Worm (Caenorhabditis elegans) whole organism, mixed stage, embryonic: ENCODE data around the gene T26G10.5.
A peak's percentile ranks its signal among the peaks of the same experiment; 100 is the strongest.

Source experiments
- M03D4.4 ChIP-seq: sonication (generic microtip); optimal IDR thresholded peaks from 2 replicates; lab custom pipeline; 2017; ENCODE audit warnings: mild to moderate bottlenecking, missing genetic modification characterization, missing compliant biosample characterization
- bed-3 ChIP-seq: fragments of 200-800 bp; sonication (Bioruptor generic); optimal IDR thresholded peaks from 3 replicates; lab custom pipeline; 2018; ENCODE audit warnings: mild to moderate bottlenecking, missing genetic modification characterization, moderate library complexity, missing compliant biosample characterization
- blmp-1 ChIP-seq: fragments of 150-350 bp; optimal IDR thresholded peaks from 2 replicates; lab custom pipeline; 2014; ENCODE audit warnings: missing biosample characterization, missing genetic modification characterization
- ceh-39 ChIP-seq: fragments of 150-350 bp; optimal IDR thresholded peaks from 2 replicates; lab custom pipeline; 2014; ENCODE audit warnings: missing biosample characterization, missing genetic modification characterization
- ceh-43 ChIP-seq: fragments of 200-800 bp; sonication (Bioruptor generic); optimal IDR thresholded peaks from 2 replicates; lab custom pipeline; 2018; ENCODE audit warnings: mild to moderate bottlenecking, missing genetic modification characterization, moderate library complexity, missing compliant biosample characterization
- ceh-83 ChIP-seq: fragments of 200-800 bp; sonication (Bioruptor generic); optimal IDR thresholded peaks from 2 replicates; lab custom pipeline; 2018; ENCODE audit warnings: mild to moderate bottlenecking, missing genetic modification characterization, missing compliant biosample characterization
- ces-1 ChIP-seq: fragments of 150-350 bp; optimal IDR thresholded peaks from 2 replicates; lab custom pipeline; 2014; ENCODE audit warnings: missing biosample characterization, missing genetic modification reagents, missing genetic modification characterization
- cnd-1 ChIP-seq: fragments of 200-800 bp; sonication (Bioruptor generic); optimal IDR thresholded peaks from 2 replicates; lab custom pipeline; 2018; ENCODE audit warnings: mild to moderate bottlenecking, missing genetic modification characterization, missing compliant biosample characterization
- drap-1 ChIP-seq: fragments of 200-800 bp; sonication (Bioruptor generic); optimal IDR thresholded peaks from 3 replicates; lab custom pipeline; 2018; ENCODE audit warnings: mild to moderate bottlenecking, missing genetic modification characterization, missing compliant biosample characterization
- elt-1 ChIP-seq: sonication (generic microtip); optimal IDR thresholded peaks from 2 replicates; lab custom pipeline; 2017; ENCODE audit warnings: missing genetic modification characterization, mild to moderate bottlenecking, missing compliant biosample characterization, antibody characterized with exemption, moderate library complexity, borderline replicate concordance; ENCODE audit not compliant: insufficient read depth
- elt-3 ChIP-seq: fragments of 150-350 bp; optimal IDR thresholded peaks from 2 replicates; lab custom pipeline; 2014; ENCODE audit warnings: missing biosample characterization, missing genetic modification characterization
- flh-1 ChIP-seq: fragments of 200-800 bp; sonication (Bioruptor generic); optimal IDR thresholded peaks from 2 replicates; lab custom pipeline; 2018; ENCODE audit warnings: mild to moderate bottlenecking, missing genetic modification characterization, moderate library complexity, missing compliant biosample characterization
- ham-2 ChIP-seq: fragments of 200-800 bp; sonication (Bioruptor generic); optimal IDR thresholded peaks from 2 replicates; lab custom pipeline; 2018; ENCODE audit warnings: mild to moderate bottlenecking, missing genetic modification characterization, missing compliant biosample characterization
- hlh-1 ChIP-seq: fragments of 150-350 bp; optimal IDR thresholded peaks from 2 replicates; lab custom pipeline; 2014; ENCODE audit warnings: missing biosample characterization, missing genetic modification reagents, missing genetic modification characterization
- lin-13 ChIP-seq: fragments of 150-350 bp; optimal IDR thresholded peaks from 2 replicates; lab custom pipeline; 2014; ENCODE audit warnings: missing biosample characterization, missing genetic modification characterization
- lin-32 ChIP-seq: fragments of 200-800 bp; sonication (Bioruptor generic); optimal IDR thresholded peaks from 2 replicates; lab custom pipeline; 2018; ENCODE audit warnings: mild to moderate bottlenecking, missing genetic modification characterization, missing compliant biosample characterization
- lsy-2 ChIP-seq: fragments of 150-350 bp; optimal IDR thresholded peaks from 2 replicates; lab custom pipeline; 2014; ENCODE audit warnings: missing biosample characterization, missing genetic modification characterization
- mab-5 ChIP-seq: fragments of 150-350 bp; optimal IDR thresholded peaks from 2 replicates; lab custom pipeline; 2014; ENCODE audit warnings: missing biosample characterization, missing genetic modification characterization
- mep-1 ChIP-seq: fragments of 150-350 bp; optimal IDR thresholded peaks from 2 replicates; lab custom pipeline; 2017; ENCODE audit warnings: missing biosample characterization, missing genetic modification reagents, missing genetic modification characterization, inconsistent platforms
- mls-2 ChIP-seq: sonication (generic microtip); optimal IDR thresholded peaks from 2 replicates; lab custom pipeline; 2016; ENCODE audit warnings: mild to moderate bottlenecking, missing genetic modification characterization, moderate library complexity, missing compliant biosample characterization
- nhr-12 ChIP-seq: fragments of 150-350 bp; optimal IDR thresholded peaks from 2 replicates; lab custom pipeline; 2014; ENCODE audit warnings: missing biosample characterization, missing genetic modification characterization
- nhr-2 ChIP-seq: fragments of 150-350 bp; optimal IDR thresholded peaks from 2 replicates; lab custom pipeline; 2014; ENCODE audit warnings: missing biosample characterization, missing genetic modification characterization
- nhr-237 ChIP-seq: fragments of 150-350 bp; optimal IDR thresholded peaks from 2 replicates; lab custom pipeline; 2014; ENCODE audit warnings: missing biosample characterization, missing genetic modification characterization
- nhr-28 ChIP-seq: fragments of 150-350 bp; optimal IDR thresholded peaks from 2 replicates; lab custom pipeline; 2014; ENCODE audit warnings: missing biosample characterization, missing genetic modification characterization
- nhr-76 ChIP-seq: sonication (generic microtip); optimal IDR thresholded peaks from 2 replicates; lab custom pipeline; 2017; ENCODE audit warnings: missing biosample characterization, missing genetic modification characterization
- pha-4 ChIP-seq: fragments of 150-350 bp; optimal IDR thresholded peaks from 2 replicates; lab custom pipeline; 2018; ENCODE audit warnings: missing biosample characterization, missing genetic modification reagents, missing genetic modification characterization
- sem-2 ChIP-seq: fragments of 200-800 bp; sonication (Bioruptor generic); optimal IDR thresholded peaks from 2 replicates; lab custom pipeline; 2018; ENCODE audit warnings: mild to moderate bottlenecking, missing genetic modification characterization, missing compliant biosample characterization
- snpc-4 ChIP-seq: fragments of 150-350 bp; optimal IDR thresholded peaks from 2 replicates; lab custom pipeline; 2014; ENCODE audit warnings: missing biosample characterization, missing genetic modification characterization
- sptf-1 ChIP-seq: sonication (generic microtip); optimal IDR thresholded peaks from 2 replicates; lab custom pipeline; 2017; ENCODE audit warnings: mild to moderate bottlenecking, missing genetic modification characterization, moderate library complexity, missing compliant biosample characterization
- tbx-8 ChIP-seq: fragments of 200-800 bp; sonication (Bioruptor generic); optimal IDR thresholded peaks from 2 replicates; lab custom pipeline; 2018; ENCODE audit warnings: mild to moderate bottlenecking, missing genetic modification characterization, moderate library complexity, missing compliant biosample characterization
- unc-120 ChIP-seq: sonication (generic microtip); optimal IDR thresholded peaks from 2 replicates; lab custom pipeline; 2017; ENCODE audit warnings: missing genetic modification characterization, missing compliant biosample characterization; ENCODE audit not compliant: poor library complexity, severe bottlenecking
- unc-39 ChIP-seq: fragments of 150-350 bp; optimal IDR thresholded peaks from 2 replicates; lab custom pipeline; 2014; ENCODE audit warnings: missing biosample characterization, missing genetic modification characterization
- unc-62 ChIP-seq: fragments of 150-350 bp; optimal IDR thresholded peaks from 2 replicates; lab custom pipeline; 2014; ENCODE audit warnings: missing biosample characterization, missing genetic modification reagents, missing genetic modification characterization
- zip-8 ChIP-seq: fragments of 150-350 bp; optimal IDR thresholded peaks from 2 replicates; lab custom pipeline; 2014; ENCODE audit warnings: missing biosample characterization, missing genetic modification characterization
- ztf-11 ChIP-seq: fragments of 150-350 bp; optimal IDR thresholded peaks from 2 replicates; lab custom pipeline; 2014; ENCODE audit warnings: missing biosample characterization, missing genetic modification characterization

T26G10.5 gene

DNA sequence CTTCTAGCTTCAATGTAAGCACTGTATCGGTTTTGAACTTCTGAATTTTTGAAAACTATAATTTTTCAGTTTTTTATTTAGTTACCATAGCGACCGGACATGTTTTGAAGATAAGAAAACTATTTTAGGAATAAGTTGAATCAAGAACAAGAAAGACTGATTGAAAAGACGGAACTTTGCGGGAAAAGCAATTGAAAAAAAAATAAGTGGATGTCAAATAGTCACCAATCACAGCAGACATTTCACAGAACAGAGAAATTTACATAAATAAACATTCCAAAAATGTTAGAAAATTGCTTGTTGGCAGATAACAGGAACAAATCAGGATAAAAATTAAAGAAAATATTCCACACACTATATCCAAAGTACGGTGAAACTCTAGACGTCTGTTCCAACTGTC lies 23.6 kb upstream of the T26G10.5 start, which contains the start of gene F54C8.6:
Gene F54C8.6, minus strand, starts transcription at position 101 of the 400 bp plus-strand sequence.
- TF ChIP-seq nhr-28 (tag; lab: Kevin White, UChicago): no peak
- no peak for TF ChIP-seq bed-3 (GFP tag; lab: Kevin White, UChicago)
- TF ChIP-seq sem-2 (GFP tag; lab: Kevin White, UChicago): no peak
- TF ChIP-seq ztf-11 (tag; lab: Kevin White, UChicago): no peak
- TF ChIP-seq ham-2 (GFP tag; lab: Kevin White, UChicago): no peak

DNA sequence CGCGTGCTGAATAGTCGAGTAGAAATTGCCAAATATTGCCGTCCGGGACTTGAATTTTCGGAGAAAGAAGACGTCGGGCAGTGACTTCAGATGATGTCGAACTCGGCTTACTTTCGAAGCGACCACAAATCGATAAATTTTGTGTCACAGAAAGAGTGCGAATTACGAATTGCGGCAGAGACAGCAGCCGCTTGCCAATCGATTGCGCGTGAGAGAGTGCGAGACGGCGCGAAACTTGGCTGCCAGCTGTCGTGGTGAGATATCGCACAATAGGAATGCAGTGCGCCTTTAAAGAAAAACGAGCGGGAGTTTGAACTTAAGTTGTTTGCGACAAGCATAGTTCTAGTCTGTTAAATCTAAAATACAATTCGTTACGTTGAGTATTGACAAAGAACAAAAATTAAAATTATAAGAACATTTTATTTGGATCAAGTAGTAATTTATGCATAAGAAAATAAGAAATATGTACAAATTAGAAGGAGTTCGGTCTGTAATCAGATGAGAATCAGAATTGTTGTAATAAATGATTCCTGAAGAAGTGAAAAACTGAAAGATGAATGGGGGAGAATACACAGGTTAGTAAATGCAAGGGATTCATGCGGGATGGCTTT lies 17.3 kb upstream of the T26G10.5 start, which contains the start of gene pir-2:
Gene pir-2, minus strand, starts transcription at position 218 of the 611 bp plus-strand sequence.
- TF ChIP-seq nhr-12 (tag; lab: Kevin White, UChicago): no peak
- peak; percentile 82 for TF ChIP-seq unc-120 (tag; lab: Kevin White, UChicago)
- no peak for TF ChIP-seq bed-3 (GFP tag; lab: Kevin White, UChicago)
- TF ChIP-seq sem-2 (GFP tag; lab: Kevin White, UChicago): no peak
- TF ChIP-seq nhr-237: peak; percentile 65
- peak; percentile 98 for TF ChIP-seq hlh-1 (tag; lab: Kevin White, UChicago)
- TF ChIP-seq zip-8 (tag; lab: Kevin White, UChicago): no peak
- TF ChIP-seq ceh-43 (GFP tag; lab: Kevin White, UChicago): no peak
- TF ChIP-seq cnd-1: peak; percentile 94
- peak; percentile 28 for TF ChIP-seq lin-13
- no peak for TF ChIP-seq flh-1 (GFP tag; lab: Kevin White, UChicago)
- peak; percentile 93 for TF ChIP-seq ceh-39 (tag; lab: Kevin White, UChicago)
- TF ChIP-seq blmp-1 (tag; lab: Kevin White, UChicago): no peak
- peak; percentile 85 for TF ChIP-seq lsy-2 (tag; lab: Kevin White, UChicago)
- TF ChIP-seq elt-1 (tag; lab: Kevin White, UChicago): no peak
- no peak for TF ChIP-seq unc-39 (tag; lab: Kevin White, UChicago)
- peak; percentile 69 for TF ChIP-seq ham-2 (GFP tag; lab: Kevin White, UChicago)
- TF ChIP-seq snpc-4 (tag; lab: Kevin White, UChicago): no peak
- no peak for TF ChIP-seq M03D4.4 (tag; lab: Kevin White, UChicago)
- TF ChIP-seq nhr-28 (tag; lab: Kevin White, UChicago): no peak
- TF ChIP-seq tbx-8 (GFP tag; lab: Kevin White, UChicago): no peak
- peak; percentile 73 for TF ChIP-seq sptf-1 (tag; lab: Kevin White, UChicago)
- TF ChIP-seq ztf-11 (tag; lab: Kevin White, UChicago): peak; percentile 63
- peak; percentile 83 for TF ChIP-seq lin-32 (GFP tag; lab: Kevin White, UChicago)
- TF ChIP-seq nhr-76 (tag; lab: Kevin White, UChicago): no peak
- peak; percentile 88 for TF ChIP-seq mep-1
- peak; percentile 83 for TF ChIP-seq pha-4
- TF ChIP-seq mab-5 (tag; lab: Kevin White, UChicago): no peak
- peak; percentile 66 for TF ChIP-seq ceh-83
- peak; percentile 12 for TF ChIP-seq nhr-2 (tag; lab: Kevin White, UChicago)
- peak; percentile 66 for TF ChIP-seq mls-2 (tag; lab: Kevin White, UChicago)
- TF ChIP-seq elt-3: peak; percentile 8
- TF ChIP-seq unc-62 (GFP tag; lab: Kevin White, UChicago): peak; percentile 74
- TF ChIP-seq drap-1 (GFP tag; lab: Kevin White, UChicago): peak; percentile 32
- peak; percentile 84 for TF ChIP-seq ces-1

DNA sequence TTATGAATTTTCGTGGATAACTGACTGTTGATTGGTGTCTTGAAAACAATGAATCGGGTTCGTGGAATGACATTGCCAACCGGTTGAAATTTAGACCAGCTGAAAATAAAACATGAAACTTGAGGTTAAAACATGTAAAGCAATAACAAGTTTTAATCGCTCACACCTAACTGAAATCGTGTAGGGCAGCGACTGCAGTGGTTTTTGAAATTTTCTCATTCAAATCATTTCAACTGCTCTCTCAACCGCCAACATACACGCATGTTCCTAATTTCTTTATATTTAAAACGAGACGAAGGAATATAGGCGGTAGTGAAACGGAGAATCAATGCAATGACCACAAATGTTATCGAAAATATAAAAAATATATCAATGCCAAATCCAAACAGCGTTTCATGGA lies 16.6 kb upstream of the T26G10.5 start:
- TF ChIP-seq nhr-76 (tag; lab: Kevin White, UChicago) (no peak), zip-8 (tag; lab: Kevin White, UChicago) (no peak), tbx-8 (GFP tag; lab: Kevin White, UChicago) (no peak), sptf-1 (tag; lab: Kevin White, UChicago) (no peak), snpc-4 (tag; lab: Kevin White, UChicago) (no peak), lin-32 (GFP tag; lab: Kevin White, UChicago) (no peak), sem-2 (GFP tag; lab: Kevin White, UChicago) (no peak), flh-1 (GFP tag; lab: Kevin White, UChicago) (no peak), unc-62 (GFP tag; lab: Kevin White, UChicago) (no peak), nhr-12 (tag; lab: Kevin White, UChicago) (no peak), nhr-2 (tag; lab: Kevin White, UChicago) (no peak)
